Fruit fly (Drosophila melanogaster) Kc167 (cell line): ENCODE results near the gene Nup93-1.

Experiments used
- psq ChIP-seq: fragments of >200 bp; optimal IDR thresholded peaks from 2 replicates; lab custom pipeline; 2017; ENCODE audit warnings: missing external identifiers
- ttk ChIP-seq: sonication (Bioruptor generic); optimal IDR thresholded peaks from 2 replicates; lab custom pipeline; 2017; ENCODE audit warnings: missing external identifiers

- TF ChIP-seq psq (lab: Kevin White, UChicago), result no peak
- no peak for TF ChIP-seq ttk (lab: Kevin White, UChicago)
These were observed 33.5 kb upstream of the Nup93-1 start for dm6 chrX:13788973-13789682.
